Worm (Caenorhabditis elegans) whole organism, midembryonic: ENCODE results near the gene F19B2.5.

Source experiments
- flt-1 ChIP-seq: fragments of 200-800 bp; sonication (Bioruptor generic); IDR thresholded peaks from 2 replicates; pipeline ENCODE4 v1.3.6; 2022; ENCODE audit warnings: missing genetic modification characterization, missing compliant biosample characterization
- klf-2 ChIP-seq: fragments of 200-800 bp; sonication (Bioruptor generic); conservative IDR thresholded peaks from 2 replicates; pipeline ENCODE4 v1.3.6; 2022; ENCODE audit warnings: missing genetic modification reagents, missing genetic modification characterization, missing compliant biosample characterization
- med-1 ChIP-seq: sonication (generic microtip); optimal IDR thresholded peaks from 2 replicates; lab custom pipeline; 2017; ENCODE audit warnings: missing genetic modification characterization, mild to moderate bottlenecking, missing compliant biosample characterization, antibody characterized with exemption, missing genetic modification reagents; ENCODE audit not compliant: insufficient read depth
- ref-1 ChIP-seq: fragments of 200-800 bp; sonication (Bioruptor generic); conservative IDR thresholded peaks from 2 replicates; pipeline ENCODE4 v1.3.6; 2022; ENCODE audit warnings: missing genetic modification reagents, missing genetic modification characterization, missing compliant biosample characterization
- tab-1 ChIP-seq: fragments of 200-800 bp; sonication (Bioruptor generic); IDR thresholded peaks from 2 replicates; pipeline ENCODE4 v1.3.6; 2022; ENCODE audit warnings: missing genetic modification characterization, missing compliant biosample characterization
- ztf-23 ChIP-seq: fragments of 200-800 bp; sonication (Bioruptor generic); IDR thresholded peaks from 2 replicates; pipeline ENCODE4 v1.3.6; 2022; ENCODE audit warnings: missing genetic modification reagents, missing genetic modification characterization, missing compliant biosample characterization
- ztf-29 ChIP-seq: fragments of 200-800 bp; sonication (Bioruptor generic); IDR thresholded peaks from 2 replicates; pipeline ENCODE4 v1.3.6; 2022; ENCODE audit warnings: missing genetic modification reagents, missing genetic modification characterization, missing compliant biosample characterization

- TF ChIP-seq med-1 (GFP tag; lab: Kevin White, UChicago) (no peak), flt-1 (no peak), ztf-23 (GFP tag; lab: Robert Waterston, UW) (no peak), ref-1 (GFP tag; lab: Robert Waterston, UW) (no peak), klf-2 (GFP tag; lab: Robert Waterston, UW) (no peak), ztf-29 (no peak), tab-1 (no peak)
Observed at ce11 chrV:20195451-20196036, 31.6 kb upstream of the F19B2.5 start, which contains the start of the genes srh-217 and Y113G7B.28.
